Worm (Caenorhabditis elegans): ENCODE data around the gene F08G2.7.

F08G2.7 gene

ce11 chrII:13813950-13814349 lies 27.0 kb downstream of the F08G2.7 start:
- TF ChIP-seq ceh-14 (tag; optimal IDR thresholded peaks at IDR 0.05) = no peak
- TF ChIP-seq fkh-6 (tag; optimal IDR thresholded peaks at IDR 0.05) = no peak
- no peak for TF ChIP-seq hlh-13 (GFP tag; optimal IDR thresholded peaks at IDR 0.05)
- no peak for TF ChIP-seq ttx-3 (tag; optimal IDR thresholded peaks at IDR 0.05)
- no peak for TF ChIP-seq unc-42 (tag; optimal IDR thresholded peaks at IDR 0.05)
- TF ChIP-seq ceh-6 (GFP tag; optimal IDR thresholded peaks at IDR 0.05) = no peak
- no peak for TF ChIP-seq ceh-24 (tag; optimal IDR thresholded peaks at IDR 0.05)
- no peak for TF ChIP-seq lim-6 (tag; optimal IDR thresholded peaks at IDR 0.05)

- TF ChIP-seq fkh-10 (GFP tag; optimal IDR thresholded peaks at IDR 0.05) (no peak), C38D4.7 (GFP tag; optimal IDR thresholded peaks at IDR 0.05) (no peak), pha-4 (tag; optimal IDR thresholded peaks at IDR 0.05) (no peak), unc-42 (tag; optimal IDR thresholded peaks at IDR 0.05) (peak; percentile 81), Y22D7AL.16 (tag; optimal IDR thresholded peaks at IDR 0.05) (no peak), dve-1 (tag; optimal IDR thresholded peaks at IDR 0.05) (no peak)
These were observed 27.5 kb downstream of the F08G2.7 start for ce11 chrII:13813413-13813812.

- no peak for TF ChIP-seq ets-4 (tag; optimal IDR thresholded peaks at IDR 0.05)
- TF ChIP-seq eyg-1 (tag; optimal IDR thresholded peaks at IDR 0.05) = no peak
- peak; percentile 58 for TF ChIP-seq unc-42 (tag; optimal IDR thresholded peaks at IDR 0.05)
These were observed 28.6 kb downstream of the F08G2.7 start for ce11 chrII:13812335-13812734.

ce11 chrII:13806269-13806668 lies 34.7 kb downstream of the F08G2.7 start:
- TF ChIP-seq F13H6.1 (tag; optimal IDR thresholded peaks at IDR 0.05) = no peak

- peak; percentile 94 for TF ChIP-seq dve-1 (tag; optimal IDR thresholded peaks at IDR 0.05)
- TF ChIP-seq fax-1 (tag; optimal IDR thresholded peaks at IDR 0.05) = no peak
- no peak for TF ChIP-seq pat-9 (tag; optimal IDR thresholded peaks at IDR 0.05)
- TF ChIP-seq ceh-2 (tag; optimal IDR thresholded peaks at IDR 0.05) = no peak
These were observed 44.6 kb downstream of the F08G2.7 start for ce11 chrII:13796312-13796711.

- no peak for TF ChIP-seq hlh-13 (GFP tag; optimal IDR thresholded peaks at IDR 0.05)
These were observed 45.8 kb downstream of the F08G2.7 start for ce11 chrII:13795160-13795559.

ce11 chrII:13791570-13792279 lies 49.2 kb downstream of the F08G2.7 start, which contains the start of gene ZK131.11:
ZK131.11 (plus strand) TSS chrII:13792229.
- no peak for TF ChIP-seq ttx-3 (tag; optimal IDR thresholded peaks at IDR 0.05)
- TF ChIP-seq F13H6.1 (tag; optimal IDR thresholded peaks at IDR 0.05) = no peak
- no peak for TF ChIP-seq pros-1 (tag; optimal IDR thresholded peaks at IDR 0.05)
- TF ChIP-seq ahr-1 (tag; optimal IDR thresholded peaks at IDR 0.05) = no peak
- TF ChIP-seq hlh-8 (tag; optimal IDR thresholded peaks at IDR 0.05) = no peak
- TF ChIP-seq ztf-16 (tag; optimal IDR thresholded peaks at IDR 0.05) = no peak
- TF ChIP-seq gmeb-2 (tag; optimal IDR thresholded peaks at IDR 0.05) = no peak
- no peak for TF ChIP-seq ceh-30 (tag; optimal IDR thresholded peaks at IDR 0.05)
- TF ChIP-seq unc-3 (GFP tag; conservative IDR thresholded peaks at IDR 0.05) = no peak
- no peak for TF ChIP-seq unc-3 (tag; optimal IDR thresholded peaks at IDR 0.05)
- no peak for TF ChIP-seq ceh-22 (tag; optimal IDR thresholded peaks at IDR 0.05)
- TF ChIP-seq ceh-6 (GFP tag; optimal IDR thresholded peaks at IDR 0.05) = no peak
- no peak for TF ChIP-seq unc-42 (tag; optimal IDR thresholded peaks at IDR 0.05)
- TF ChIP-seq tbx-7 (tag; optimal IDR thresholded peaks at IDR 0.05) = no peak
- no peak for TF ChIP-seq pat-9 (tag; optimal IDR thresholded peaks at IDR 0.05)
- TF ChIP-seq unc-55 (GFP tag; optimal IDR thresholded peaks at IDR 0.05) = no peak
- no peak for TF ChIP-seq elt-4 (tag; optimal IDR thresholded peaks at IDR 0.05)
- no peak for TF ChIP-seq fkh-6 (tag; optimal IDR thresholded peaks at IDR 0.05)
- TF ChIP-seq pax-1 (tag; optimal IDR thresholded peaks at IDR 0.05) = no peak

Data from whole organism, late embryonic.